Worm (Caenorhabditis elegans): ENCODE data around the gene sqt-3.
A peak's percentile ranks its signal among the peaks of the same experiment; 100 is the strongest.

Gene sqt-3

DNA sequence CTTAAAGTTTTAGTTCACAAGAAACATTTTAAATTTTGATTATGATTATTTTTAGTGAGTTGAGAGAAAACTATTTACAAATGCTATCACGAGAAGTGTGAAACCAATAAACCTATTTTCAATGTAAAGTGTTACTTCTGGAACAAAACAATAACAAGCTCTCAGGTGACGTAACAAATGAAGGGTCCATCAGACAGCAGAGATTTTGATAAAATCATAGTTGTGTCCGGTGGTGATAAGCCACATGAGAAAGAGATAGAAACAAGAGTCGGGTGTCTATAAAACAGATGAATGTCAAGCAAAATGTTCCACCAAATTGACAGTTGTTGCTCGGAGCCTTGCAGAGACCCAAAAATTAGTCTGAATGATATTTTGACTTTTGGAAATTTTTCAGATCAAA lies 18.2 kb upstream of the sqt-3 start:
- TF ChIP-seq unc-62 (GFP tag; optimal IDR thresholded peaks at IDR 0.05) (peak; percentile 10), elt-1 (tag; optimal IDR thresholded peaks at IDR 0.05; ENCODE audit: borderline replicate concordance, insufficient read depth) (no peak)

DNA sequence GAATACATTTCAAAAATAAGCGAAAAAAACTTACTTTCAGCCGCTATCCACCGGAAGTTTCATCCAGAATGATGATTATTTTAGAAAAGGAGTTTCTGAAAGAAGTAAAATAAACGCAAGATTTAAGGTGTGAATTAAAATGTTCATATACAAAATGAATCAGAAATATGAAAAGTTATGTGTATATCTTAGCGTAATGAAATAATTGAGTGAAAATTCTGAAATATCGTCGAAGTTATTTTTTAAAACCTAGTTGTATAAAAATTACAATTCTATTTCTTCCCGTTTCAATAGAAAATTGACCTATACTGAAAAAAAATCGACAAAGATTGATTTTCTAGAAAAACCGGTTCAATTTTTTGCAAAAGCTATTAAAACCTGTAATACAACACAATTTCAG lies 14.7 kb upstream of the sqt-3 start, which contains the start of gene twk-13:
TSS of gene twk-13 (minus strand) at position 101 of the 400 bp plus-strand sequence.
- no peak for TF ChIP-seq ceh-43 (GFP tag; optimal IDR thresholded peaks at IDR 0.05)
- no peak for TF ChIP-seq ceh-83 (GFP tag; optimal IDR thresholded peaks at IDR 0.05)
- no peak for TF ChIP-seq nhr-76 (tag; optimal IDR thresholded peaks at IDR 0.05)
- TF ChIP-seq nhr-12 (tag; optimal IDR thresholded peaks at IDR 0.05) = no peak
- TF ChIP-seq snpc-4 (tag; optimal IDR thresholded peaks at IDR 0.05) = no peak
- TF ChIP-seq ceh-39 (tag; optimal IDR thresholded peaks at IDR 0.05) = no peak
- no peak for TF ChIP-seq lin-13 (tag; optimal IDR thresholded peaks at IDR 0.05)
- no peak for TF ChIP-seq cnd-1 (tag; optimal IDR thresholded peaks at IDR 0.05)
- TF ChIP-seq elt-1 (tag; optimal IDR thresholded peaks at IDR 0.05; ENCODE audit: borderline replicate concordance, insufficient read depth) = no peak

DNA sequence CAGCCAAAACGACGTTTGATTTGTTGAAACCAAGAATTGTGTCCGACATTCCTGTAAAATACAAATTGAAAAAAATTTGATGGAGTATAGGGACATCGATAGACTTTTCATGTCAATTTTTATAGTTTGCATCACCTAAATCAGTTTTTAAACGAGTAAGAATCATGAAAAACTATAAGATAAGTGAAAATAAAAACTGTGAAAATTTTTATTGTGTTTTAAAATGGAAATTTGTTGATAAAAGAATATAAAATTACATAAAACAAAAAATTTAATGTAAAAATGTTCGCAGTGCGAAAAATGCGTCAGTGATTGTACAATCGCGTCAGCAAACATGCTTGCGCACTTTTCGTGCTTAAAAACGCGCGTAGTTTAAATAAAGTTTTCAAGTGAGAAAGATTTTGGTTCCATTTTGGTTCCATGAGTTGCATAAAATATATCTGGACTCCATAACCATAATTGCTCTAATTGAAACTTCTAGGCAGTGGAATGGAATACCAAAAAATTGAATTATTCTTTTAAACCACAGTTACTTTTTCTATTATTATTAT lies 9.1 kb upstream of the sqt-3 start, which contains the start of gene tomm-20:
TSS of gene tomm-20 (minus strand) at position 51 of the 551 bp plus-strand sequence.
- TF ChIP-seq ztf-11 (tag; optimal IDR thresholded peaks at IDR 0.05) = peak; percentile 24
- TF ChIP-seq ceh-83 (GFP tag; optimal IDR thresholded peaks at IDR 0.05) = peak; percentile 58
- no peak for TF ChIP-seq snpc-4 (tag; optimal IDR thresholded peaks at IDR 0.05)
- TF ChIP-seq nhr-28 (tag; optimal IDR thresholded peaks at IDR 0.05) = no peak
- TF ChIP-seq hlh-1 (tag; optimal IDR thresholded peaks at IDR 0.05) = peak; percentile 32
- peak; percentile 47 for TF ChIP-seq ces-1 (GFP tag; optimal IDR thresholded peaks at IDR 0.05)
- peak; percentile 47 for TF ChIP-seq ceh-39 (tag; optimal IDR thresholded peaks at IDR 0.05)
- peak; percentile 86 for TF ChIP-seq lsy-2 (tag; optimal IDR thresholded peaks at IDR 0.05)
- no peak for TF ChIP-seq nhr-12 (tag; optimal IDR thresholded peaks at IDR 0.05)
- TF ChIP-seq elt-3 (tag; optimal IDR thresholded peaks at IDR 0.05) = no peak
- TF ChIP-seq lin-32 (GFP tag; optimal IDR thresholded peaks at IDR 0.05) = no peak
- TF ChIP-seq nhr-237 (tag; optimal IDR thresholded peaks at IDR 0.05) = peak; percentile 94
- TF ChIP-seq drap-1 (GFP tag; optimal IDR thresholded peaks at IDR 0.05) = peak; percentile 38
- TF ChIP-seq sem-2 (GFP tag; optimal IDR thresholded peaks at IDR 0.05) = peak; percentile 26
- peak; percentile 5 for TF ChIP-seq elt-1 (tag; optimal IDR thresholded peaks at IDR 0.05; ENCODE audit: borderline replicate concordance, insufficient read depth)
- TF ChIP-seq cnd-1 (tag; optimal IDR thresholded peaks at IDR 0.05) = peak; percentile 62
- TF ChIP-seq ceh-43 (GFP tag; optimal IDR thresholded peaks at IDR 0.05) = peak; percentile 58
- no peak for TF ChIP-seq tbx-8 (GFP tag; optimal IDR thresholded peaks at IDR 0.05)
- TF ChIP-seq mls-2 (tag; optimal IDR thresholded peaks at IDR 0.05) = peak; percentile 79
- TF ChIP-seq unc-62 (GFP tag; optimal IDR thresholded peaks at IDR 0.05) = peak; percentile 50
- peak; percentile 34 for TF ChIP-seq unc-120 (tag; optimal IDR thresholded peaks at IDR 0.05; ENCODE audit: poor library complexity, severe bottlenecking)
- TF ChIP-seq nhr-2 (tag; optimal IDR thresholded peaks at IDR 0.05) = peak; percentile 31
- TF ChIP-seq bed-3 (GFP tag; optimal IDR thresholded peaks at IDR 0.05) = peak; percentile 30
- peak; percentile 65 for TF ChIP-seq M03D4.4 (tag; optimal IDR thresholded peaks at IDR 0.05)
- TF ChIP-seq lin-13 (tag; optimal IDR thresholded peaks at IDR 0.05) = peak; percentile 98
- peak; percentile 77 for TF ChIP-seq pha-4 (tag; optimal IDR thresholded peaks at IDR 0.05)
- TF ChIP-seq mep-1 (tag; optimal IDR thresholded peaks at IDR 0.05) = peak; percentile 96
- TF ChIP-seq sptf-1 (tag; optimal IDR thresholded peaks at IDR 0.05) = peak; percentile 86

ce11 chrV:12344845-12345244 lies 7.7 kb upstream of the sqt-3 start, which contains the start of gene F23H12.3:
F23H12.3 (plus strand) TSS chrV:12345145.
- no peak for TF ChIP-seq ceh-43 (GFP tag; optimal IDR thresholded peaks at IDR 0.05)
- TF ChIP-seq ces-1 (GFP tag; optimal IDR thresholded peaks at IDR 0.05) = no peak
- no peak for TF ChIP-seq sem-2 (GFP tag; optimal IDR thresholded peaks at IDR 0.05)
- no peak for TF ChIP-seq elt-1 (tag; optimal IDR thresholded peaks at IDR 0.05; ENCODE audit: borderline replicate concordance, insufficient read depth)
- no peak for TF ChIP-seq nhr-12 (tag; optimal IDR thresholded peaks at IDR 0.05)
- TF ChIP-seq flh-1 (GFP tag; optimal IDR thresholded peaks at IDR 0.05) = no peak
- TF ChIP-seq snpc-4 (tag; optimal IDR thresholded peaks at IDR 0.05) = no peak
- no peak for TF ChIP-seq nhr-237 (tag; optimal IDR thresholded peaks at IDR 0.05)
- no peak for TF ChIP-seq blmp-1 (tag; optimal IDR thresholded peaks at IDR 0.05)
- no peak for TF ChIP-seq mls-2 (tag; optimal IDR thresholded peaks at IDR 0.05)
- no peak for TF ChIP-seq hlh-1 (tag; optimal IDR thresholded peaks at IDR 0.05)
- TF ChIP-seq mab-5 (tag; optimal IDR thresholded peaks at IDR 0.05) = no peak
- no peak for TF ChIP-seq sptf-1 (tag; optimal IDR thresholded peaks at IDR 0.05)
- TF ChIP-seq drap-1 (GFP tag; optimal IDR thresholded peaks at IDR 0.05) = no peak
- TF ChIP-seq elt-3 (tag; optimal IDR thresholded peaks at IDR 0.05) = no peak
